Fruit fly (Drosophila melanogaster) whole organism, prepupa: ENCODE measurements around the gene CG32445.
A peak's percentile ranks its signal among the peaks of the same experiment; 100 is the strongest.

Experiments used
- Blimp-1 ChIP-seq: fragments of 200-800 bp; sonication (Bioruptor generic); optimal IDR thresholded peaks from 3 replicates; lab custom pipeline; 2017; ENCODE audit warnings: missing biosample characterization, missing genetic modification characterization, mild to moderate bottlenecking, moderate library complexity, missing genetic modification reagents
- CG10669 ChIP-seq: fragments of 200-800 bp; sonication (Bioruptor generic); optimal IDR thresholded peaks from 3 replicates; lab custom pipeline; 2018; ENCODE audit warnings: missing biosample characterization, mild to moderate bottlenecking, missing genetic modification characterization, moderate library complexity
- CG11762 ChIP-seq: fragments of 200-800 bp; sonication (Bioruptor generic); optimal IDR thresholded peaks from 3 replicates; lab custom pipeline; 2016; ENCODE audit warnings: missing biosample characterization, missing genetic modification characterization; ENCODE audit not compliant: insufficient read depth
- CG1621 ChIP-seq: fragments of 200-800 bp; sonication (Bioruptor generic); optimal IDR thresholded peaks from 3 replicates; lab custom pipeline; 2018; ENCODE audit warnings: missing biosample characterization, mild to moderate bottlenecking, missing genetic modification characterization
- CG3032 ChIP-seq: fragments of 200-800 bp; optimal IDR thresholded peaks from 2 replicates; lab custom pipeline; 2019; ENCODE audit warnings: missing biosample characterization, mild to moderate bottlenecking, missing genetic modification characterization, moderate library complexity
- CG31627 ChIP-seq: fragments of 200-800 bp; sonication (Bioruptor generic); optimal IDR thresholded peaks from 3 replicates; lab custom pipeline; 2016; ENCODE audit warnings: missing biosample characterization, missing genetic modification characterization
- CG34406 ChIP-seq: fragments of 200-800 bp; sonication (Bioruptor generic); optimal IDR thresholded peaks from 3 replicates; lab custom pipeline; 2016; ENCODE audit warnings: missing biosample characterization, missing genetic modification characterization
- CG6163 ChIP-seq: fragments of 200-800 bp; sonication (Bioruptor generic); IDR thresholded peaks from 3 replicates; pipeline ENCODE4 v1.3.6; 2022; ENCODE audit warnings: missing biosample characterization, missing genetic modification characterization
- CG6854 ChIP-seq: fragments of 200-800 bp; sonication (Bioruptor generic); optimal IDR thresholded peaks from 2 replicates; lab custom pipeline; 2017; ENCODE audit warnings: missing biosample characterization, mild to moderate bottlenecking, missing genetic modification characterization
- CG8119 ChIP-seq: fragments of 200-800 bp; sonication (Bioruptor generic); IDR thresholded peaks from 3 replicates; pipeline ENCODE4 v1.3.6; 2022; ENCODE audit warnings: missing biosample characterization, missing genetic modification characterization
- CG8319 ChIP-seq: fragments of 200-800 bp; sonication (Bioruptor generic); optimal IDR thresholded peaks from 3 replicates; lab custom pipeline; 2016; ENCODE audit warnings: missing biosample characterization, missing genetic modification characterization
- Eip78C ChIP-seq: fragments of 200-800 bp; sonication (Bioruptor generic); peaks from one replicate; lab custom pipeline; 2016; ENCODE audit warnings: missing biosample characterization, missing genetic modification characterization
- Eip93F ChIP-seq: fragments of 200-800 bp; sonication (Bioruptor generic); optimal IDR thresholded peaks from 2 replicates; lab custom pipeline; 2016; ENCODE audit warnings: missing biosample characterization, mild to moderate bottlenecking, missing genetic modification characterization
- Ets21C ChIP-seq: fragments of 200-800 bp; sonication (Bioruptor generic); optimal IDR thresholded peaks from 3 replicates; lab custom pipeline; 2016; ENCODE audit warnings: missing biosample characterization, missing genetic modification characterization
- Gug ChIP-seq: fragments of 200-800 bp; sonication (Bioruptor generic); IDR thresholded peaks from 2 replicates; pipeline ENCODE4 v1.3.6; 2022; ENCODE audit warnings: missing biosample characterization, missing genetic modification characterization
- Hr38 ChIP-seq: sonication (Bioruptor generic); optimal IDR thresholded peaks from 2 replicates; lab custom pipeline; 2016; ENCODE audit warnings: missing biosample characterization, missing genetic modification characterization
- Hr39 ChIP-seq: fragments of 200-800 bp; sonication (Bioruptor generic); optimal IDR thresholded peaks from 2 replicates; lab custom pipeline; 2016; ENCODE audit warnings: missing biosample characterization, missing genetic modification characterization
- Hr4 ChIP-seq: fragments of 200-800 bp; sonication (Bioruptor generic); optimal IDR thresholded peaks from 3 replicates; lab custom pipeline; 2016; ENCODE audit warnings: missing biosample characterization, missing genetic modification characterization
- Lpt ChIP-seq: fragments of 200-800 bp; sonication (Bioruptor generic); optimal IDR thresholded peaks from 3 replicates; lab custom pipeline; 2016; ENCODE audit warnings: missing biosample characterization, missing genetic modification characterization
- OdsH ChIP-seq: fragments of 200-800 bp; sonication (Bioruptor generic); optimal IDR thresholded peaks from 3 replicates; lab custom pipeline; 2016; ENCODE audit warnings: missing biosample characterization, missing genetic modification characterization
- Smox ChIP-seq: fragments of 200-800 bp; sonication (Bioruptor generic); optimal IDR thresholded peaks from 3 replicates; lab custom pipeline; 2016; ENCODE audit warnings: missing biosample characterization, missing genetic modification characterization
- achi ChIP-seq: fragments of 200-800 bp; sonication (Bioruptor generic); optimal IDR thresholded peaks from 3 replicates; lab custom pipeline; 2016; ENCODE audit warnings: missing biosample characterization, missing genetic modification characterization
- eg ChIP-seq: fragments of 200-800 bp; sonication (Bioruptor generic); IDR thresholded peaks from 3 replicates; pipeline ENCODE4 v1.3.6; 2022; ENCODE audit warnings: missing biosample characterization, missing genetic modification characterization
- esn ChIP-seq: fragments of 200-800 bp; sonication (Bioruptor generic); optimal IDR thresholded peaks from 2 replicates; lab custom pipeline; 2016; ENCODE audit warnings: missing biosample characterization, mild to moderate bottlenecking, missing genetic modification characterization, moderate library complexity
- fd59A ChIP-seq: fragments of 200-800 bp; sonication (Bioruptor generic); optimal IDR thresholded peaks from 2 replicates; lab custom pipeline; 2017; ENCODE audit warnings: missing biosample characterization, mild to moderate bottlenecking, missing genetic modification characterization, missing genetic modification reagents
- fkh ChIP-seq: fragments of 200-800 bp; sonication (Bioruptor generic); optimal IDR thresholded peaks from 3 replicates; lab custom pipeline; 2017; ENCODE audit warnings: missing biosample characterization, mild to moderate bottlenecking, missing genetic modification characterization, moderate library complexity
- net ChIP-seq: fragments of 200-800 bp; sonication (Bioruptor generic); optimal IDR thresholded peaks from 3 replicates; lab custom pipeline; 2016; ENCODE audit warnings: missing biosample characterization, missing genetic modification characterization
- salr ChIP-seq, 2 experiments: fragments of 200-800 bp; sonication (Bioruptor generic); optimal IDR thresholded peaks; 3 replicates each; lab custom pipeline; 2016 to 2018; ENCODE audit warnings: missing biosample characterization in 2 of 2, missing genetic modification characterization in 2 of 2, mild to moderate bottlenecking in 1 of 2
- spab ChIP-seq: fragments of 200-800 bp; sonication (Bioruptor generic); optimal IDR thresholded peaks from 2 replicates; lab custom pipeline; 2017; ENCODE audit warnings: missing biosample characterization, mild to moderate bottlenecking, missing genetic modification characterization, missing genetic modification reagents
- svp ChIP-seq: fragments of 200-800 bp; sonication (Bioruptor generic); peaks from one replicate; lab custom pipeline; 2016; ENCODE audit warnings: missing biosample characterization, missing genetic modification characterization
- vri ChIP-seq: fragments of 200-800 bp; sonication (Bioruptor generic); optimal IDR thresholded peaks from 3 replicates; lab custom pipeline; 2016; ENCODE audit warnings: missing biosample characterization, mild to moderate bottlenecking, missing genetic modification characterization

The CG32445 gene

DNA sequence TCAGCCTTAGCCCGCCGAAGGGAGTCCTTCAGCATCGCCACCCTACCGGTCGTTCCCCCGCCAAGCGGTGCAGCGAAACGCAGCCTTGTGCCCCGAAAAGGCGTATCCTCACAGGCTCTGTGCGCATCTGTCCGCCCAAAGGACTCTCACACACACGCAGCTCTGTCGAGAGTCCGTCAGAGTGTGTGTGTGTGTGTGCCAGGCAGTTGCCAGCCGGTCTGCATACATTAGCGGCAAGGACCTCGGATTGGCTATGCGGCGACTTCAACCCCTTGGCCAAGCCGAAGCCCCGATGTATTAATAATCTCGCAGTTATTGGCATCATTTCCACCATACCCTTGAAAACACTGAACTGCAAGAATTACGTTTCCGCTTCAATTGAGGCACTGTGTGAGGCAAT lies 28.6 kb upstream of the CG32445 start:
- TF ChIP-seq net (GFP tag; lab: Kevin White, UChicago) (no peak), Blimp-1 (GFP tag; lab: Kevin White, UChicago) (no peak), CG8119 (GFP tag; lab: Robert Waterston, UW) (no peak), Hr39 (GFP tag; lab: Kevin White, UChicago) (no peak), salr (GFP tag; optimal IDR thresholded peaks at IDR 0.05; lab: Kevin White, UChicago) (no peak), CG3032 (tag; lab: Kevin White, UChicago) (no peak), esn (GFP tag; lab: Kevin White, UChicago) (no peak), CG1621 (tag; lab: Kevin White, UChicago) (no peak), vri (no peak), Lpt (GFP tag; lab: Kevin White, UChicago) (no peak), spab (GFP tag; lab: Kevin White, UChicago) (no peak), OdsH (GFP tag; lab: Kevin White, UChicago) (no peak), CG11762 (GFP tag; lab: Kevin White, UChicago) (no peak), Hr38 (GFP tag; lab: Kevin White, UChicago) (no peak)
- TF ChIP-seq, all 60 proteins: peak for 0

DNA sequence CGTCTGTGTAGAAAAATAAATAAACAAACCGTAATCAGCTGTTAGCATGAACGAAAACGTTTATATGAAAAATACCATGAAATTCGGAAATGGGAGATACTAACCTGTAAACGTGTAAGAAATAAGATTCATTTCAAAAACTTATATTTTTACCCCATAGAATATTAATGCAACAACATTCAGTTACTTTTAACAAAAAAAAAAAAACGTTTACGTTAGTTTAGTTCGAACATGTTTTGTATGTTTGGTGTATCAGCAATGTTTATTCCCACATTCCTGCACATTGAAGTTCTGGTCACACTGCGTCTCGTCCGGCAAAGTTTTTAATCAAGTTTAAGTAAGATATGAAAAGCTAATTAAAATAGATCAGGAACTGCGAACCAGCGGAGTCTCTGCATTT lies 21.8 kb upstream of the CG32445 start, which contains the start of the genes S1P and CG11307:
Gene S1P (minus strand): TSS at position 23 of the 400 bp plus-strand sequence.
Gene CG11307 (plus strand): TSS at position 270 of the 400 bp plus-strand sequence.
- TF ChIP-seq fkh (GFP tag; lab: Kevin White, UChicago) (peak; percentile 91), Lpt (GFP tag; lab: Kevin White, UChicago) (no peak)

DNA sequence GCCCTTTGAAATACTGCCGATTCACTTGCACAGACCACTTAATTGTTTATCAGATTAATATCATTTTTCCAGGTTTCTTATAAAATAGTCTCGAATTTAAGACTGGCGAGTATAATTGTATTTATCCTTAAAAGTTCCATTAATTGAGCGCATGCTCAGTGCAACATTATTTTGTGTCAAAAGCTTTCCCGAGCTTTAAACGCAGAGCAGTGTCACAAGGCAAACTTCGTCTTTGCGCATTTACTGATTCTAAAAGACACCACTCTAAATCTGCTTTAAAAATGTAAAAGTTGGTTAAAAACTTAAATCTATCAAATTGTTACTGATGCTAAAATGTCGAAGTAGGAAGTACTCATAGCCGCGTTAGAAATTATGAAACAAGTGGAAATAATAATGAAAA lies 13.6 kb upstream of the CG32445 start, which contains the start of the genes CG7166 and Alg11:
Gene CG7166 (minus strand): TSS at position 101 of the 400 bp plus-strand sequence.
Gene Alg11 (plus strand): TSS at position 260 of the 400 bp plus-strand sequence.
- no peak for TF ChIP-seq Hr4 (GFP tag; lab: Kevin White, UChicago)
- TF ChIP-seq Gug (GFP tag; lab: Robert Waterston, UW) = no peak
- TF ChIP-seq CG11762 (GFP tag; lab: Kevin White, UChicago) = no peak
- peak; percentile 35 for TF ChIP-seq Eip78C
- TF ChIP-seq Blimp-1 (GFP tag; lab: Kevin White, UChicago) = no peak
- no peak for TF ChIP-seq Eip93F
- TF ChIP-seq Hr39 (GFP tag; lab: Kevin White, UChicago) = no peak

- TF ChIP-seq Eip78C = peak; percentile 55
- TF ChIP-seq esn (GFP tag; lab: Kevin White, UChicago) = peak; percentile 38
- TF ChIP-seq achi (GFP tag; lab: Kevin White, UChicago) = no peak
- TF ChIP-seq, all 60 proteins: peak for 2
These were observed 13.0 kb upstream of the CG32445 start for dm6 chr3L:21626036-21626614.

dm6 chr3L:21634152-21634689 lies 4.9 kb upstream of the CG32445 start, which contains the start of gene MED1:
Gene MED1 (minus strand): TSS chr3L:21634446.
- TF ChIP-seq CG6854 = no peak
- peak; percentile 15; the same call in 1 of the 3 replicates for TF ChIP-seq eg (GFP tag; lab: Robert Waterston, UW)
- peak; percentile 5 for TF ChIP-seq Ets21C (GFP tag; lab: Kevin White, UChicago)
- no peak for TF ChIP-seq fd59A
- peak; percentile 43 for TF ChIP-seq CG31627 (GFP tag; lab: Kevin White, UChicago)
- TF ChIP-seq Lpt (GFP tag; lab: Kevin White, UChicago) = no peak

- TF ChIP-seq Gug (GFP tag; lab: Robert Waterston, UW) = no peak
- TF ChIP-seq CG8319 (GFP tag; lab: Kevin White, UChicago) = no peak
- no peak for TF ChIP-seq Smox
- TF ChIP-seq CG6163 (GFP tag; lab: Robert Waterston, UW) = no peak
- TF ChIP-seq Hr39 (GFP tag; lab: Kevin White, UChicago) = no peak
- TF ChIP-seq svp = peak; percentile 66
- TF ChIP-seq CG10669 = no peak
- TF ChIP-seq CG34406 (GFP tag; lab: Kevin White, UChicago) = no peak
These were observed 4.0 kb upstream of the CG32445 start, which contains the start of gene ORMDL for dm6 chr3L:21635208-21635607. Gene ORMDL (plus strand): TSS chr3L:21635305.
